Worm (Caenorhabditis elegans): ENCODE results near the gene Y57G11C.3.

DNA sequence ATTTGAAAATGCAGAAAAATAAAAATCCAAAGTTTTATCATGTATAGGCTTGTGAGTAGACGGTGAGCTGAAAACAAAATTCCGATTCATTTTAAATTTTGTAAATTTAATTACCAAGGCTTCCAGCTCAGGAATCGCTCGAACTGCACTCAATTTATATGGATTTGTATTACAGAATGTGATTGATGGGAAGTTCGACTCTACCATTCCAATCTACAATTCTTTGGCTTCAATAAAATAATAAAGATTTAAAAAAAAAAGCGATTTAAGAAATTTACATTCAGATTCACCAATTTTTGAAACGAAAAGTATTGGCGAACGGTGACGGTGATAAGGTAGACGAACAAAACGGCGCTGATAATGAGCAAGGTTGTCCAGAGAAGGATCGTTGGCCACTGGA lies 2.7 kb downstream of the Y57G11C.3 start:
- TF ChIP-seq nhr-11 (tag; optimal IDR thresholded peaks at IDR 0.05) = no peak
- no peak for TF ChIP-seq elt-2 (tag; optimal IDR thresholded peaks at IDR 0.05)
